Worm (Caenorhabditis elegans) whole organism, L3 larva: ENCODE data around the gene Y54F10AR.2.

Source experiments
- ZK546.5 ChIP-seq: sonication (generic microtip); optimal IDR thresholded peaks from 2 replicates; lab custom pipeline; 2017; ENCODE audit warnings: missing biosample characterization, missing genetic modification characterization
- aly-2 ChIP-seq: fragments of 150-350 bp; optimal IDR thresholded peaks from 2 replicates; lab custom pipeline; 2014; ENCODE audit warnings: missing biosample characterization, missing genetic modification characterization
- ama-1 ChIP-seq: fragments of 150-350 bp; optimal IDR thresholded peaks from 2 replicates; lab custom pipeline; 2018
- ceh-28 ChIP-seq: fragments of 150-350 bp; optimal IDR thresholded peaks from 2 replicates; lab custom pipeline; 2014; ENCODE audit warnings: missing biosample characterization, missing genetic modification reagents, missing genetic modification characterization
- egl-27 ChIP-seq: sonication (generic microtip); optimal IDR thresholded peaks from 4 replicates; lab custom pipeline; 2017; ENCODE audit warnings: missing biosample characterization, missing genetic modification reagents, missing genetic modification characterization
- fos-1 ChIP-seq: fragments of 150-350 bp; optimal IDR thresholded peaks from 2 replicates; lab custom pipeline; 2014; ENCODE audit warnings: missing biosample characterization, missing genetic modification characterization
- lin-39 ChIP-seq: fragments of 150-350 bp; optimal IDR thresholded peaks from 2 replicates; lab custom pipeline; 2018; ENCODE audit warnings: missing biosample characterization, missing genetic modification reagents, missing genetic modification characterization
- mdl-1 ChIP-seq: fragments of 150-350 bp; optimal IDR thresholded peaks from 2 replicates; lab custom pipeline; 2014; ENCODE audit warnings: missing biosample characterization, missing genetic modification characterization
- nhr-77 ChIP-seq: fragments of 150-350 bp; optimal IDR thresholded peaks from 2 replicates; lab custom pipeline; 2014; ENCODE audit warnings: missing biosample characterization, missing genetic modification characterization
- unc-39 ChIP-seq: sonication (generic microtip); optimal IDR thresholded peaks from 4 replicates; lab custom pipeline; 2017; ENCODE audit warnings: missing biosample characterization, missing genetic modification characterization
- unc-62 ChIP-seq: fragments of 150-350 bp; sonication (generic microtip); optimal IDR thresholded peaks from 4 replicates; lab custom pipeline; 2014; ENCODE audit warnings: missing biosample characterization, missing genetic modification reagents, missing genetic modification characterization

DNA sequence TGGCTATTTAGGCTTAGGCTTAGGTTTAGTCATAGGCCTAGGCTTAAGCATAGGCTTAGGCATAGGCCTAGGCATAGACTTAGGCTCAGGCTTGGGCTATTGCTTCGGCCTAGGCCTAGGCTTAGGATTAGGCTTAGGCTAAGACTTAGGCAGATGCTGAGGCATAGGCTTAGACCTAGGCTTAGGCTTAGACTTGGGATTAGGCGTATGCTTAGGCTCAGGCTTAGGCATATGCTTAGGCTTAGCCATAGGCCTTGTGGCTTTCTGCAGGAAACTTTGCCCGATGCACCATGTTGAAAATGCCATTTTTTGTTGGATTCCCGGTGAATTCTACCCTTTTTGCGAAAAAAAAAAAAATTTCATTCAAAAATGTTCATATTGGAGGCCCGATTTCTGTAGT, 6.6 kb upstream of the Y54F10AR.2 start:
- no peak for TF ChIP-seq lin-39 (tag; lab: Kevin White, UChicago)
- TF ChIP-seq unc-62 (GFP tag; lab: Kevin White, UChicago): no peak
- TF ChIP-seq egl-27 (tag; lab: Kevin White, UChicago): no peak
- no peak for TF ChIP-seq fos-1 (tag; lab: Kevin White, UChicago)
- no peak for TF ChIP-seq mdl-1 (tag; lab: Kevin White, UChicago)
- TF ChIP-seq aly-2: no peak
- TF ChIP-seq ceh-28: no peak
- TF ChIP-seq unc-39 (tag; lab: Kevin White, UChicago): no peak
- no peak for TF ChIP-seq ZK546.5
- TF ChIP-seq ama-1: no peak
- TF ChIP-seq nhr-77: no peak
